Worm (Caenorhabditis elegans): ENCODE results near the gene Y22F5A.11.

Y22F5A.11 gene

DNA sequence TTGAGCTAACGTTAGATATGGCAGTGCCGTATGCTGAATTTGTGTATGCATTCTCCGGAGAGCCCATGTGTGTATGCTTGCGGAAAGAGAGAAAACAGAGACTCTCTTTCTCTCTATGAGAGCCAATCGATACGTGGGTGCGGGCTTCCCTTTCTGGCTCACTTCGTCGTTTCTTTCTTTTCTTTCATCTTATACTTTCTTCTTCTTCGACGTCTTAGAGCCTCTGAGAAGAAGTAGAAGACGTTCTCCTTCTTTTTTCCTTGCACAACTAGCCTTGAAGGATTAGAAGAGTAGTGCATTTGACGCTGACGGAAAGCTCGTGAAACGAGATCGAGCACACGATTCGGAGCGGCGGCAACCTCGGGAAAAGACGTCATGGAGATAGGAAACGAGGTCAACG is 1.6 kb downstream of the Y22F5A.11 start (continued):
- TF ChIP-seq lin-13 (GFP tag; optimal IDR thresholded peaks at IDR 0.05) (peak; percentile 40), mab-5 (tag; optimal IDR thresholded peaks at IDR 0.05) (peak; percentile 14), nhr-12 (tag; optimal IDR thresholded peaks at IDR 0.05) (no peak), nhr-11 (tag; optimal IDR thresholded peaks at IDR 0.05) (no peak), ama-1 (optimal IDR thresholded peaks at IDR 0.05) (no peak), nhr-10 (tag; optimal IDR thresholded peaks at IDR 0.05) (no peak), mbf-1 (tag; optimal IDR thresholded peaks at IDR 0.05) (no peak)

DNA sequence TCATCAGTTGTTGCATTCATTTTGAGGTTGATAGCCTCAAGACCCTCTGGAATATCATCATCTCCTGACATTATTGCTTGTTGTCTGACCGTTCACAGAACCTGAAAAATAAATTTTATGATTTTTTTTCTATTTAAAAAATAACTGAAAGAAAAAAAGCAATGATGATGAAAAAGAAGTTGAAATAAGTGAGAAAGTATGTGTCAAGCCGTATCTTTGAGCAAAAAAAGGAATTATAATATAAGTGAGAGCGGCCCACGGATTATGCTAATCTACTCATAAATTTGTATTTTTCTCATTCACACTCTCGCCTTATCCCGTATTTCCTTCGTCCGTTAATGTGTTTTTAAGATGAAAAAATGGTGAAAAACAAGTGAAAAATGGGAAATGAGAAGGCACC is 5.2 kb downstream of the Y22F5A.11 start, which contains the start of gene ric-4:
Gene ric-4, minus strand, starts transcription at position 101 of the 400 bp plus-strand sequence.
- no peak for TF ChIP-seq aly-2 (tag; optimal IDR thresholded peaks at IDR 0.05)
- no peak for TF ChIP-seq sem-4 (tag; optimal IDR thresholded peaks at IDR 0.05)
- TF ChIP-seq Y55F3AM.14 (GFP tag; optimal IDR thresholded peaks at IDR 0.05), result no peak
- no peak for TF ChIP-seq unc-62 (GFP tag; optimal IDR thresholded peaks at IDR 0.05)
- TF ChIP-seq elt-1 (tag; optimal IDR thresholded peaks at IDR 0.05), result no peak
- no peak for TF ChIP-seq nhr-11 (tag; optimal IDR thresholded peaks at IDR 0.05)
- TF ChIP-seq nhr-21 (tag; optimal IDR thresholded peaks at IDR 0.05), result no peak
- TF ChIP-seq unc-39 (tag; optimal IDR thresholded peaks at IDR 0.05), result no peak
- TF ChIP-seq sma-9 (GFP tag; optimal IDR thresholded peaks at IDR 0.05), result no peak
- no peak for TF ChIP-seq sma-9 (tag; optimal IDR thresholded peaks at IDR 0.05)
- no peak for TF ChIP-seq lin-11 (tag; optimal IDR thresholded peaks at IDR 0.05)
- no peak for TF ChIP-seq ztf-4 (tag; optimal IDR thresholded peaks at IDR 0.05)
- no peak for TF ChIP-seq nhr-23 (tag; optimal IDR thresholded peaks at IDR 0.05)
- no peak for TF ChIP-seq nhr-237 (tag; optimal IDR thresholded peaks at IDR 0.05)
- TF ChIP-seq sma-3 (GFP tag; optimal IDR thresholded peaks at IDR 0.05), result no peak

DNA sequence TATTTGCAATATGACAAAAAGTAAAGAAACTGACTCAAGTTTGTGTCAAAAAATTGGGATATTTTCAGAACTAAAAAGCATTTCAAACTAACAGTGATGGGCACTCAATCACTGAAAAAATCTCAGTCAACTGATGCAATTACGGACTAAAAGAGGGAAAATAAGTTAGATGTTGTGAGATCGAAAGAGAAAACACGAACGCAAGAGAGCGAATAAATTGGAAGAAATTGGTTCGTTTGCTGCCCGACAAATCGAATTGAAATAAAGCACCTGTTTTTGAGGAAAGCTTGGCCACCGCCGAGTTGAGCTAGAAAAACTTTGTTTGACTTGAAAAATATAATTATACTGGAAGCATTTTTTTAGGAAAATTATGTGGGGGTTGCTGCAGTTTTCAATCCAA is 9.4 kb downstream of the Y22F5A.11 start:
- TF ChIP-seq unc-62 (GFP tag; optimal IDR thresholded peaks at IDR 0.05) (no peak), lin-39 (tag; optimal IDR thresholded peaks at IDR 0.05) (no peak), sma-9 (GFP tag; optimal IDR thresholded peaks at IDR 0.05) (no peak), sma-9 (tag; optimal IDR thresholded peaks at IDR 0.05) (no peak), ztf-1 (GFP tag; conservative IDR thresholded peaks at IDR 0.05) (no peak), ztf-4 (tag; optimal IDR thresholded peaks at IDR 0.05) (no peak), lin-11 (tag; optimal IDR thresholded peaks at IDR 0.05) (no peak), fos-1 (tag; optimal IDR thresholded peaks at IDR 0.05) (no peak), gmeb-1 (tag; optimal IDR thresholded peaks at IDR 0.05) (no peak), nhr-25 (tag; optimal IDR thresholded peaks at IDR 0.05) (no peak), sem-4 (tag; optimal IDR thresholded peaks at IDR 0.05) (no peak), unc-55 (GFP tag; optimal IDR thresholded peaks at IDR 0.05) (no peak), crh-2 (tag; optimal IDR thresholded peaks at IDR 0.05) (no peak), elt-3 (tag; optimal IDR thresholded peaks at IDR 0.05) (no peak), Y55F3AM.14 (GFP tag; optimal IDR thresholded peaks at IDR 0.05) (no peak), dmd-4 (tag; optimal IDR thresholded peaks at IDR 0.05) (no peak), lin-13 (GFP tag; optimal IDR thresholded peaks at IDR 0.05) (no peak), nhr-23 (tag; optimal IDR thresholded peaks at IDR 0.05) (no peak)

DNA sequence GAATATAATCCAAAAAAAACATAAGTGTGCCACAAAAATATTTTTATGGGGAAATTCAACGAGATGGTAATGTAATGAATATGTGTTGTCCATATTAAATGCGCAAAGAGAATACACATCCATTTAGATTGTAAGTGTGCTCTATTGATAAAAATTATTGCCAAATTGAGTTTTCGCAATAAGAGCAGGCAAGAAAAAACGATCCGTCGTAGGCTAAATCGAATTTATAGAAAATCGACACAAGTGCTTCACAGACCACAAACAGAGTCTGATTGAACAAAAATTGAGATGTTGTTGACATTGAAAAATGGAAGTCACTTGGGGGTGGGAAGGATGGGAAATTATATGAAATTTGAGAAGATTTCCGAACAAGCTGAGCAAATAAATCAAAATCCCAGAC is 10.4 kb downstream of the Y22F5A.11 start:
- TF ChIP-seq zag-1 (tag; optimal IDR thresholded peaks at IDR 0.05) (no peak), ceh-16 (tag; optimal IDR thresholded peaks at IDR 0.05) (no peak), elt-1 (tag; optimal IDR thresholded peaks at IDR 0.05) (no peak), nhr-10 (tag; optimal IDR thresholded peaks at IDR 0.05) (no peak), aly-2 (tag; optimal IDR thresholded peaks at IDR 0.05) (no peak), lin-39 (tag; optimal IDR thresholded peaks at IDR 0.05) (no peak), fos-1 (tag; optimal IDR thresholded peaks at IDR 0.05) (no peak), nhr-12 (tag; optimal IDR thresholded peaks at IDR 0.05) (no peak), mab-5 (tag; optimal IDR thresholded peaks at IDR 0.05) (no peak)

DNA sequence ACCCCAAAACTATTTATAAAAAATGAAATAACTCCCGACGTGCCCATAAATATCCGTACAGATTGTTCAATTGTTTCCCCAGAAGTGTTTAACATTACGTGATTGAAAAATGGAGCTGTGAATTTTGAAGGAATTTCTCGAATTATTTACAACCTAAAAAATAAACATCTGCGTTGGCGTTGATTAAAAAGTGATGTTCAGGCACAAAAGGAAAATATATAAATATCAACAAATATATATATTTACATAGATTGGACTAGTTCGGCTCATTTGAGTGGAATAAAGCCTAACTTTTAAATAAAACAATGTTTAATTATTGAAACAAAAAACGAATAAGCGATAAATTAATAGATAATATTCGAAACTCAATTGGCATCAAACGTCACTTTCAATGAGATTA is 15.0 kb downstream of the Y22F5A.11 start, which contains the start of gene sri-18:
Gene sri-18, minus strand, starts transcription at position 101 of the 400 bp plus-strand sequence.
- TF ChIP-seq unc-55 (GFP tag; optimal IDR thresholded peaks at IDR 0.05), result no peak
- TF ChIP-seq alr-1 (tag; optimal IDR thresholded peaks at IDR 0.05), result no peak
- no peak for TF ChIP-seq crh-2 (tag; optimal IDR thresholded peaks at IDR 0.05)
- no peak for TF ChIP-seq nhr-23 (tag; optimal IDR thresholded peaks at IDR 0.05)
- TF ChIP-seq lsy-2 (tag; optimal IDR thresholded peaks at IDR 0.05), result no peak
- no peak for TF ChIP-seq snpc-4 (tag; optimal IDR thresholded peaks at IDR 0.05)
- TF ChIP-seq lin-11 (tag; optimal IDR thresholded peaks at IDR 0.05), result no peak
- TF ChIP-seq zag-1 (tag; optimal IDR thresholded peaks at IDR 0.05), result no peak
- no peak for TF ChIP-seq lin-39 (tag; optimal IDR thresholded peaks at IDR 0.05)
- no peak for TF ChIP-seq unc-39 (tag; optimal IDR thresholded peaks at IDR 0.05)
- TF ChIP-seq nhr-129 (tag; optimal IDR thresholded peaks at IDR 0.05), result no peak
- TF ChIP-seq ceh-16 (tag; optimal IDR thresholded peaks at IDR 0.05), result no peak
- TF ChIP-seq mab-5 (tag; optimal IDR thresholded peaks at IDR 0.05), result no peak
- no peak for TF ChIP-seq ztf-4 (tag; optimal IDR thresholded peaks at IDR 0.05)
- no peak for TF ChIP-seq nhr-25 (tag; optimal IDR thresholded peaks at IDR 0.05)
- no peak for TF ChIP-seq ztf-11 (tag; optimal IDR thresholded peaks at IDR 0.05)
- TF ChIP-seq F13H6.1 (tag; optimal IDR thresholded peaks at IDR 0.05), result no peak
- TF ChIP-seq egl-27 (tag; optimal IDR thresholded peaks at IDR 0.05), result no peak

Measured in whole organism, L2 larva.